Worm (Caenorhabditis elegans): ENCODE data around the gene phy-2.

- TF ChIP-seq nfya-1 (tag; optimal IDR thresholded peaks at IDR 0.05), result no peak
- TF ChIP-seq unc-86 (tag; optimal IDR thresholded peaks at IDR 0.05), result no peak
- TF ChIP-seq dve-1 (tag; optimal IDR thresholded peaks at IDR 0.05), result no peak
- no peak for TF ChIP-seq ceh-31 (tag; optimal IDR thresholded peaks at IDR 0.05)
- TF ChIP-seq nhr-11 (tag; optimal IDR thresholded peaks at IDR 0.05), result no peak
- no peak for TF ChIP-seq dmd-4 (tag; optimal IDR thresholded peaks at IDR 0.05; ENCODE audit: borderline replicate concordance)
- TF ChIP-seq fkh-10 (GFP tag; optimal IDR thresholded peaks at IDR 0.05), result no peak
- TF ChIP-seq ama-1 (optimal IDR thresholded peaks at IDR 0.05), result no peak
- TF ChIP-seq pha-4 (tag; optimal IDR thresholded peaks at IDR 0.05), result no peak
- no peak for TF ChIP-seq ceh-18 (tag; optimal IDR thresholded peaks at IDR 0.05)
- no peak for TF ChIP-seq ets-4 (tag; optimal IDR thresholded peaks at IDR 0.05)
- no peak for TF ChIP-seq ttx-3 (tag; optimal IDR thresholded peaks at IDR 0.05)
Observed at ce11 chrIV:12207454-12207853, 8.3 kb downstream of the phy-2 start.

Data from whole organism, late embryonic.